Worm (Caenorhabditis elegans): ENCODE data around the gene ZK892.5.
A peak's percentile ranks its signal among the peaks of the same experiment; 100 is the strongest.

Gene ZK892.5

DNA sequence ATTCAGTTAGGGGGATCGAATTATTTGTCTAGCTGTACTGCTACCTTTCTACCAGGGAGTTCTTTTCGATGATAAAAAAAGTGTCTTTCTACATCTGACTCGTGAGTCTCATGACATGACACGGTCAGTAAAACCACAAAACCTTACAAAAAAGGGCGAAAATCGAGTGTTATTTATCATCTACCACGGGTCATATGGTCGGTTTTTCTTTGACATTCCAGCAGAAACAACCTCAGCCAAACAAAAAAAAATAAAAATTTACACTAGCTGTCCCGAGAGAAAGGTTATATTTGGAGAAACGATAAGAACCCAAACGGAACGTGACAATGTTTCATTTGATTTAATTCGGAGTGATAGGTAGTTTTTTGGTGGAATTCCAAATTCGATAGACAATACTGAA lies 11.7 kb downstream of the ZK892.5 start:
- no peak for TF ChIP-seq med-1 (GFP tag; optimal IDR thresholded peaks at IDR 0.05; ENCODE audit: insufficient read depth)
- no peak for TF ChIP-seq ref-1 (GFP tag; conservative IDR thresholded peaks at IDR 0.05)
- TF ChIP-seq cog-1 (tag; optimal IDR thresholded peaks at IDR 0.05) = no peak
- TF ChIP-seq klf-2 (GFP tag; conservative IDR thresholded peaks at IDR 0.05) = no peak
- TF ChIP-seq T22C8.4 (GFP tag; IDR thresholded peaks at IDR 0.05) = no peak
- no peak for TF ChIP-seq tab-1 (GFP tag; IDR thresholded peaks at IDR 0.05)
- TF ChIP-seq ztf-23 (GFP tag; IDR thresholded peaks at IDR 0.05) = no peak
- no peak for TF ChIP-seq ztf-29 (GFP tag; IDR thresholded peaks at IDR 0.05)
- no peak for TF ChIP-seq flt-1 (GFP tag; IDR thresholded peaks at IDR 0.05)

DNA sequence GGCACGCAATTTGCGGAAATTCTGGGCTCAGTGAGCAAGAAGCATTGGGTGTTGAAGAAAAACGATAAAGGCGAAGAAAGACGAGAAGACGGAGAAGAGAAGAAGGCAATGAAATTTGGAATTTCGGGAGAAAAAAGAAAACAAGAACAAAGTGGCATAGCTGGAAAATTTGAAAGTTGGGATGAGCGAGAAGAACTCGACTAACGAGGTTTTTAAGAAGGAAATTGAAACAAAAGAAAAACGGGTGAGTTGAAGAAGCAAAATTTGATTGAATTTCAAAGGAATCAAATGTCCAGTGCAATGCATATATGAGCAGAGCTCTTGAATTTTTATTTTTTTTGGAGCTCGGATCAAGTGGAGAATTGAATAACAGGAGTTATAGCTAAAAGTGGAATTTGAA lies 13.7 kb downstream of the ZK892.5 start:
- no peak for TF ChIP-seq ztf-29 (GFP tag; IDR thresholded peaks at IDR 0.05)
- TF ChIP-seq ztf-23 (GFP tag; IDR thresholded peaks at IDR 0.05) = no peak
- no peak for TF ChIP-seq klf-2 (GFP tag; conservative IDR thresholded peaks at IDR 0.05)
- TF ChIP-seq ref-1 (GFP tag; conservative IDR thresholded peaks at IDR 0.05) = no peak
- no peak for TF ChIP-seq cog-1 (tag; optimal IDR thresholded peaks at IDR 0.05)
- TF ChIP-seq med-1 (GFP tag; optimal IDR thresholded peaks at IDR 0.05; ENCODE audit: insufficient read depth) = no peak
- no peak for TF ChIP-seq tab-1 (GFP tag; IDR thresholded peaks at IDR 0.05)
- no peak for TF ChIP-seq flt-1 (GFP tag; IDR thresholded peaks at IDR 0.05)
- no peak for TF ChIP-seq T22C8.4 (GFP tag; IDR thresholded peaks at IDR 0.05)

DNA sequence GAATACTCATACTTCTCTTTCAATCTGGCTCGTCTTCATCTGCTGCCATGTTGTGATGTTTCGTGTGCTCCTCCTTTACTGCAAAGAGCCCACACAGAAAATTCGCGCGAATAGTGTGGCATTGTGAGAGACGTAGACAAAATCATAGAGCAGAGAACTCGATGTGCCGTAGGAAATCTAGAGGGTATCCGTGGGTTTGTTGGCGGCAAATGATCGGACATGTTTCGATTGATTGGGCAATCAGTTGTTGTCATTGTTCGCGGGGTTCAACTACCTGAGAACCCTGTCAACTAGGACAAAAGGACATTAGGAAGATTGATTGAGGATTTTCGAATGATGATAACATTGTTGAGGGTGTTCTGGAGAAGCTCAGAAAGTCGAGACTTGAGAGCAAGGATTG lies 17.0 kb downstream of the ZK892.5 start:
- no peak for TF ChIP-seq ztf-29 (GFP tag; IDR thresholded peaks at IDR 0.05)
- no peak for TF ChIP-seq T22C8.4 (GFP tag; IDR thresholded peaks at IDR 0.05)
- TF ChIP-seq ref-1 (GFP tag; conservative IDR thresholded peaks at IDR 0.05) = no peak
- no peak for TF ChIP-seq ztf-23 (GFP tag; IDR thresholded peaks at IDR 0.05)
- no peak for TF ChIP-seq med-1 (GFP tag; optimal IDR thresholded peaks at IDR 0.05; ENCODE audit: insufficient read depth)
- no peak for TF ChIP-seq tab-1 (GFP tag; IDR thresholded peaks at IDR 0.05)
- TF ChIP-seq cog-1 (tag; optimal IDR thresholded peaks at IDR 0.05) = no peak
- no peak for TF ChIP-seq flt-1 (GFP tag; IDR thresholded peaks at IDR 0.05)
- TF ChIP-seq klf-2 (GFP tag; conservative IDR thresholded peaks at IDR 0.05) = no peak

DNA sequence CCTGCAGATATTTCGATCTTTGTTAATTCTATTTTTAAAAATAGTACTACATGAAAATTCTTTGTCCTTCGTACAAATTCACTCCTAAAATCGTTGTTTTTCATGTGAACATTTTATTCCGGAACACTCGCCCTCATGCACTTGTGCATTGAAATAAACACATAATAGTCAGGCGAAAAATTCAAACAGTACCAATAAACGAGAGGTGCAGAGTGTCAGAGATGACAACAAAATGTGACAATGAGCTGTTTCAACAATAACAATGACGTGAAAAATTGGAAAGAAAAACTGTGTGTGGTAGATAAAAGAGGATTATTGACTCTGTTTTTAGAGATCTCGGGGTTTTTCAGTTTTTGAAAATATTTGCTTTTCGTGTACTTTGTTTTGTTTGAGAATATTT lies 20.2 kb downstream of the ZK892.5 start, which contains the start of gene F52H3.6:
Gene F52H3.6, minus strand, starts transcription at position 228 of the 400 bp plus-strand sequence.
- TF ChIP-seq flt-1 (GFP tag; IDR thresholded peaks at IDR 0.05) (no peak), ref-1 (GFP tag; conservative IDR thresholded peaks at IDR 0.05) (no peak), ztf-29 (GFP tag; IDR thresholded peaks at IDR 0.05) (no peak), T22C8.4 (GFP tag; IDR thresholded peaks at IDR 0.05) (no peak), tab-1 (GFP tag; IDR thresholded peaks at IDR 0.05) (no peak), cog-1 (tag; optimal IDR thresholded peaks at IDR 0.05) (no peak), med-1 (GFP tag; optimal IDR thresholded peaks at IDR 0.05; ENCODE audit: insufficient read depth) (no peak), klf-2 (GFP tag; conservative IDR thresholded peaks at IDR 0.05) (no peak), ztf-23 (GFP tag; IDR thresholded peaks at IDR 0.05) (no peak)

DNA sequence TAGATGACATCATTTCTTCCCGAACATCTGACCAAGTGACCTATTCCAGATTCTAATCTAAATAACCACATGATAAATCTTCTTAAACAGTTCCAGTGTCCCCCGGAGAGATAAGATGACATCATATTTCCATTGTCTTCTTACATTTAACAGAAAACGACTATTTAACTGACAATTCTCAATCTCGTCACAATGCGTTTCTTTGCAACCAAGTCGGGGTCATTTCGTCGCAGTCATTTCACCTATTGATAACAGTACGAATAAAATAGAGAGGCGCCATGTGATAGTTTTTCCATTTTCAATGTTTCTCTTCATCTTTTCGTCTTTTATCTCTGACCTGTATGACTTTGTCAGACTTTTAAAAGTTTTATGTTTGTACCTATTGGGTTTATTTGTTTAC lies 21.0 kb downstream of the ZK892.5 start:
- TF ChIP-seq ref-1 (GFP tag; conservative IDR thresholded peaks at IDR 0.05) (no peak), med-1 (GFP tag; optimal IDR thresholded peaks at IDR 0.05; ENCODE audit: insufficient read depth) (no peak)

DNA sequence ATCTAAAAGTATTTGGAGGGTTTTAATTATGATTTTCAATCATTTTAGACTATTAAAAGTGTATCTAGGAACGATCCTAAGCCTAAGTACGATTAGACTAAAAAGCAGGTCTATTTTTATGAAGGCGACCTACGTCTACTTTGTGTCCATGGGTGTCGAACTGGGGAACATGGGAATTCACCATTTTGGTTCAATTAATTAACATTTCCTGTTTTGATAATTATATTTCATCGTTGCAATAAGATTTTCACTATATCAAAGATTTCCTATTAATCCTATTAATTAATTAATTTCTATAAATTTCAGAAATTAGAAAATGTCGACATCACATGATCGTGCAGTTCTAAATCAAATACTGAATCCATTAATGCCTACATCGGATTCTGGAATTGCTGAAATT lies 21.9 kb downstream of the ZK892.5 start, which contains the start of gene ttc-36:
Gene ttc-36, plus strand, starts transcription at position 301 of the 400 bp plus-strand sequence.
- no peak for TF ChIP-seq flt-1 (GFP tag; IDR thresholded peaks at IDR 0.05)
- TF ChIP-seq klf-2 (GFP tag; conservative IDR thresholded peaks at IDR 0.05) = no peak
- TF ChIP-seq T22C8.4 (GFP tag; IDR thresholded peaks at IDR 0.05) = no peak
- no peak for TF ChIP-seq cog-1 (tag; optimal IDR thresholded peaks at IDR 0.05)
- TF ChIP-seq tab-1 (GFP tag; IDR thresholded peaks at IDR 0.05) = no peak
- no peak for TF ChIP-seq ztf-29 (GFP tag; IDR thresholded peaks at IDR 0.05)
- TF ChIP-seq ref-1 (GFP tag; conservative IDR thresholded peaks at IDR 0.05) = no peak
- no peak for TF ChIP-seq ztf-23 (GFP tag; IDR thresholded peaks at IDR 0.05)
- TF ChIP-seq med-1 (GFP tag; optimal IDR thresholded peaks at IDR 0.05; ENCODE audit: insufficient read depth) = no peak

DNA sequence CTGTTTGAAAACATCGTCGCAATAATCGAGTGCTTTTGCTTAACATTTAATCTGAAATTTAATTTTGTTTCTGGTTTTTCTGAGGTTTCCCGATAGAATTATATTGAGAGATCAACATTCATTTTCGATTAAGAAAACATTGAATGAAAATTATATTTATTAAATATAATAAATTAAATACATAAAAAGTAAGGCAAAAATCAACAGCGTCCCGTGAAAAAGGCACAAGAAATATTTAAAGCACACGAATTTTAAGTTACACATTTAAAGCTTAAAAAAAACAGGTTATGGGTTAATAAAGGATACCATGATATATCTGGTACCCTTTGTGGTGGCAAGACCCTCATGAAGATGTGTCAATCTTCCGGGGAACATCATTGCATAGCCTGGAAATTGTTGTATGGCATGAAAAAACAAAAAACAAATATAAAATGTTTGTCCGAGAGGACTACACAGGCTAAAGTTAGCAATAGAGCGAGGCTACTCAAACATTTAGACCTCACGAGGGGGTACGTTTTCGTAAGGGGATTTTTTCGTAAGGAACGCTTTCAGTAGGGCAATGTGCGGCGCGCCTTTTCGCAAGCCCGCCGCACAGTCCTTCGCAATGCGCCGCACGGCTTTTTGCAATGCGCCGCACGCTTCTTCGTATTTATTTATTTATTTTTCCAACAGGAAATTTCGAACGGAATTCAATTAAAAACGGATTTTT lies 25.3 kb downstream of the ZK892.5 start, which contains the start of gene mtcu-2:
Gene mtcu-2, minus strand, starts transcription at position 51 of the 709 bp plus-strand sequence.
- TF ChIP-seq ztf-23 (GFP tag; IDR thresholded peaks at IDR 0.05) (peak; percentile 98), klf-2 (GFP tag; conservative IDR thresholded peaks at IDR 0.05) (peak; percentile 91), T22C8.4 (GFP tag; IDR thresholded peaks at IDR 0.05) (peak; percentile 79), ref-1 (GFP tag; conservative IDR thresholded peaks at IDR 0.05) (peak; percentile 56; the same call in 1 of the 2 replicates), tab-1 (GFP tag; IDR thresholded peaks at IDR 0.05) (peak; percentile 79), flt-1 (GFP tag; IDR thresholded peaks at IDR 0.05) (peak; percentile 94), ztf-29 (GFP tag; IDR thresholded peaks at IDR 0.05) (peak; percentile 91)

DNA sequence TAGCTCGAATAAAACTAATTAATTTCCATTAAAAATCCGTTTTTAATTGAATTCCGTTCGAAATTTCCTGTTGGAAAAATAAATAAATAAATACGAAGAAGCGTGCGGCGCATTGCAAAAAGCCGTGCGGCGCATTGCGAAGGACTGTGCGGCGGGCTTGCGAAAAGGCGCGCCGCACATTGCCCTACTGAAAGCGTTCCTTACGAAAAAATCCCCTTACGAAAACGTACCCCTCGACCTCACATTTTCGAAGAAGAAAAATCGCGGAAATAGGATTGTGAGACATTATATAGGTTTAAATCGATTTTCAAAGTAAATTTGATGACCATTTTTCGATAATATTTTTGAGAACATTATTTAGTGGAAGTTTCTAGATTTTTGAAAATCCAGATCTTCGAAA lies 26.8 kb downstream of the ZK892.5 start:
- peak; percentile 88 for TF ChIP-seq klf-2 (GFP tag; conservative IDR thresholded peaks at IDR 0.05)
- peak; percentile 78; the same call in 1 of the 2 replicates for TF ChIP-seq flt-1 (GFP tag; IDR thresholded peaks at IDR 0.05)
- TF ChIP-seq ztf-23 (GFP tag; IDR thresholded peaks at IDR 0.05) = peak; percentile 73
- TF ChIP-seq tab-1 (GFP tag; IDR thresholded peaks at IDR 0.05) = 0 out of 2 replicates have a peak, but pooled peaks have one; percentile 40

DNA sequence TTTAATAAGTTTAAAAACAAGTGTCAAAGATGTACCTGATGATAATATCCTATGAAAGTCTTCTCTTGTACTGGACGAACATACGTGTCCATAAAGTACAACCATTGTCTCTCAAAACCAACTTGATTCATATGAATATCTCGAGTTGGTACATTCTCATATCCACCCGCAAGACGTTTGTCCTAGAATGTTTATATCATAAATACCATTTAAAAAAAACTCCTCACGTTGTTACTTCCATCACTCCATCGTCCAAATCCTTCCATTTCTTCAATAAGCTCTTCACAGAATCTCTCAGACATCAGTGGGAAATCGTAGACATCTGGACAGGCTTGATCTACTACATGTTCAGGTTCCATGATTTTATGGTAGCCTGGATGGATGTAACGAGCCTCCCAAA lies 27.4 kb downstream of the ZK892.5 start:
- TF ChIP-seq ztf-29 (GFP tag; IDR thresholded peaks at IDR 0.05) = no peak
- TF ChIP-seq ref-1 (GFP tag; conservative IDR thresholded peaks at IDR 0.05) = no peak
- TF ChIP-seq tab-1 (GFP tag; IDR thresholded peaks at IDR 0.05) = no peak

DNA sequence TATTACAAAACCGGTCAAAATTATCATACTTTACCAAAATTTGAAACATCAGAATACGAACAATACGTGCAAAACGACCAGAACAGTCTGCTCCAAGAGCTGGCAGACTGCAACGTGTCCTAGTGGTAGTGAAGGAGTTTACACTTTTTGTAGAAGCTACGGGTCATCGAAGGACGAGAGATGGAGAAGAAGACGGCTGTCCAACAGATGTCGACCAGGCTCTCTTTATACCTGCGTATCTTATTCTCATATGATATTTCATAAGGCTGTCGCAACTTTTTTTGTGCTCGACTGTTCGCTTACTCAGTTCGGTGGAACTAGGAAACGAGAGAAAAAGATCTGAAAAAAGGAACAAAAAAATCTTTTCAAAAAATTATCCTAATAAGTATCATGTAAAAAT lies 31.8 kb downstream of the ZK892.5 start, which contains the start of gene let-268:
Gene let-268, minus strand, starts transcription at position 182 of the 400 bp plus-strand sequence.
- no peak for TF ChIP-seq cog-1 (tag; optimal IDR thresholded peaks at IDR 0.05)
- no peak for TF ChIP-seq ref-1 (GFP tag; conservative IDR thresholded peaks at IDR 0.05)
- no peak for TF ChIP-seq klf-2 (GFP tag; conservative IDR thresholded peaks at IDR 0.05)
- TF ChIP-seq med-1 (GFP tag; optimal IDR thresholded peaks at IDR 0.05; ENCODE audit: insufficient read depth) = no peak
- no peak for TF ChIP-seq ztf-23 (GFP tag; IDR thresholded peaks at IDR 0.05)
- no peak for TF ChIP-seq ztf-29 (GFP tag; IDR thresholded peaks at IDR 0.05)
- no peak for TF ChIP-seq tab-1 (GFP tag; IDR thresholded peaks at IDR 0.05)
- TF ChIP-seq T22C8.4 (GFP tag; IDR thresholded peaks at IDR 0.05) = no peak
- no peak for TF ChIP-seq flt-1 (GFP tag; IDR thresholded peaks at IDR 0.05)

Data from whole organism, midembryonic.